Worm (Caenorhabditis elegans) whole organism, late embryonic: ENCODE data around the gene shc-2.

ENCODE experiments used
- C08G9.2 ChIP-seq: sonication (generic microtip); optimal IDR thresholded peaks from 2 replicates; lab custom pipeline; 2016; ENCODE audit warnings: mild to moderate bottlenecking, missing genetic modification characterization, moderate library complexity, missing compliant biosample characterization
- C38D4.7 ChIP-seq: fragments of 200-800 bp; sonication (Bioruptor generic); optimal IDR thresholded peaks from 2 replicates; lab custom pipeline; 2018; ENCODE audit warnings: mild to moderate bottlenecking, missing genetic modification characterization, moderate library complexity, missing compliant biosample characterization
- K02D7.2 ChIP-seq: sonication (generic microtip); optimal IDR thresholded peaks from 2 replicates; lab custom pipeline; 2017; ENCODE audit warnings: mild to moderate bottlenecking, missing genetic modification characterization, missing compliant biosample characterization
- Y22D7AL.16 ChIP-seq: sonication (generic microtip); optimal IDR thresholded peaks from 2 replicates; lab custom pipeline; 2016; ENCODE audit warnings: missing genetic modification characterization, missing compliant biosample characterization
- ama-1 ChIP-seq: fragments of 150-350 bp; optimal IDR thresholded peaks from 2 replicates; lab custom pipeline; 2014
- ceh-14 ChIP-seq: sonication (generic microtip); optimal IDR thresholded peaks from 2 replicates; lab custom pipeline; 2016; ENCODE audit warnings: missing genotype, missing genetic modification characterization, missing compliant biosample characterization
- ceh-18 ChIP-seq: sonication (generic microtip); optimal IDR thresholded peaks from 2 replicates; lab custom pipeline; 2016; ENCODE audit warnings: missing genetic modification characterization, missing compliant biosample characterization
- ceh-19 ChIP-seq: fragments of 200-800 bp; sonication (Bioruptor generic); optimal IDR thresholded peaks from 2 replicates; lab custom pipeline; 2018; ENCODE audit warnings: mild to moderate bottlenecking, missing genetic modification characterization, missing compliant biosample characterization
- ceh-22 ChIP-seq: sonication (generic microtip); optimal IDR thresholded peaks from 2 replicates; lab custom pipeline; 2017; ENCODE audit warnings: missing biosample characterization, missing genetic modification characterization
- ceh-24 ChIP-seq: sonication (generic microtip); optimal IDR thresholded peaks from 2 replicates; lab custom pipeline; 2016; ENCODE audit warnings: mild to moderate bottlenecking, missing genetic modification characterization, missing compliant biosample characterization
- ceh-30 ChIP-seq: fragments of 150-350 bp; optimal IDR thresholded peaks from 2 replicates; lab custom pipeline; 2014; ENCODE audit warnings: missing biosample characterization, missing genetic modification characterization
- ceh-45 ChIP-seq: fragments of 200-800 bp; sonication (Bioruptor generic); IDR thresholded peaks from 2 replicates; pipeline ENCODE4 v1.3.6; 2022; ENCODE audit warnings: missing genetic modification reagents, missing genetic modification characterization, missing compliant biosample characterization
- ceh-6 ChIP-seq: fragments of 200-800 bp; sonication (Bioruptor generic); optimal IDR thresholded peaks from 2 replicates; lab custom pipeline; 2018; ENCODE audit warnings: mild to moderate bottlenecking, missing genetic modification characterization, missing compliant biosample characterization
- ceh-9 ChIP-seq: sonication (generic microtip); optimal IDR thresholded peaks from 2 replicates; lab custom pipeline; 2016; ENCODE audit warnings: mild to moderate bottlenecking, missing genetic modification characterization, inconsistent platforms, missing compliant biosample characterization
- che-1 ChIP-seq: sonication (generic microtip); optimal IDR thresholded peaks from 2 replicates; lab custom pipeline; 2016; ENCODE audit warnings: mild to moderate bottlenecking, missing genetic modification characterization, missing compliant biosample characterization
- dve-1 ChIP-seq: sonication (generic microtip); optimal IDR thresholded peaks from 2 replicates; lab custom pipeline; 2017; ENCODE audit warnings: antibody characterized with exemption, mild to moderate bottlenecking, missing genetic modification characterization, missing compliant biosample characterization
- elt-2 ChIP-seq: sonication (generic microtip); optimal IDR thresholded peaks from 2 replicates; lab custom pipeline; 2016; ENCODE audit warnings: missing genetic modification reagents, missing genetic modification characterization, missing compliant biosample characterization
- eyg-1 ChIP-seq: sonication (generic microtip); optimal IDR thresholded peaks from 2 replicates; lab custom pipeline; 2016; ENCODE audit warnings: missing genotype, missing genetic modification characterization, missing compliant biosample characterization
- fax-1 ChIP-seq: sonication (generic microtip); optimal IDR thresholded peaks from 2 replicates; lab custom pipeline; 2016; ENCODE audit warnings: missing genotype, missing genetic modification characterization, missing compliant biosample characterization
- fkh-10 ChIP-seq: fragments of 150-350 bp; optimal IDR thresholded peaks from 2 replicates; lab custom pipeline; 2014; ENCODE audit warnings: missing biosample characterization, missing genetic modification reagents, missing genetic modification characterization
- fkh-6 ChIP-seq: sonication (generic microtip); optimal IDR thresholded peaks from 2 replicates; lab custom pipeline; 2016; ENCODE audit warnings: missing genetic modification characterization, missing compliant biosample characterization
- gmeb-2 ChIP-seq: sonication (generic microtip); optimal IDR thresholded peaks from 2 replicates; lab custom pipeline; 2016; ENCODE audit warnings: missing genetic modification characterization, inconsistent platforms, missing compliant biosample characterization
- hlh-13 ChIP-seq: fragments of 200-800 bp; sonication (Bioruptor generic); optimal IDR thresholded peaks from 2 replicates; lab custom pipeline; 2018; ENCODE audit warnings: mild to moderate bottlenecking, missing genetic modification characterization, missing compliant biosample characterization
- hlh-15 ChIP-seq: sonication (generic microtip); optimal IDR thresholded peaks from 2 replicates; lab custom pipeline; 2016; ENCODE audit warnings: missing genetic modification characterization, missing compliant biosample characterization
- hlh-30 ChIP-seq: sonication (generic microtip); optimal IDR thresholded peaks from 2 replicates; lab custom pipeline; 2017; ENCODE audit warnings: antibody characterized with exemption, missing genetic modification characterization, missing compliant biosample characterization; ENCODE audit not compliant: insufficient read depth
- lim-6 ChIP-seq: sonication (generic microtip); optimal IDR thresholded peaks from 2 replicates; lab custom pipeline; 2016; ENCODE audit warnings: missing genetic modification characterization, missing compliant biosample characterization
- mec-3 ChIP-seq: sonication (generic microtip); optimal IDR thresholded peaks from 2 replicates; lab custom pipeline; 2016; ENCODE audit warnings: borderline replicate concordance, missing genetic modification characterization, missing compliant biosample characterization
- nfya-1 ChIP-seq: sonication (generic microtip); optimal IDR thresholded peaks from 2 replicates; lab custom pipeline; 2017; ENCODE audit warnings: missing genetic modification characterization, mild to moderate bottlenecking, missing compliant biosample characterization, antibody characterized with exemption, moderate library complexity
- nhr-11 ChIP-seq: fragments of 150-350 bp; optimal IDR thresholded peaks from 2 replicates; lab custom pipeline; 2014; ENCODE audit warnings: missing biosample characterization, missing genetic modification characterization
- nhr-232 ChIP-seq: sonication (generic microtip); optimal IDR thresholded peaks from 2 replicates; lab custom pipeline; 2016; ENCODE audit warnings: missing genetic modification characterization, missing compliant biosample characterization
- npax-4 ChIP-seq: sonication (generic microtip); optimal IDR thresholded peaks from 2 replicates; lab custom pipeline; 2016; ENCODE audit warnings: missing genetic modification characterization, missing compliant biosample characterization
- odd-2 ChIP-seq: sonication (generic microtip); optimal IDR thresholded peaks from 2 replicates; lab custom pipeline; 2017; ENCODE audit warnings: antibody characterized with exemption, mild to moderate bottlenecking, missing genetic modification characterization, missing compliant biosample characterization
- pros-1 ChIP-seq: fragments of 150-350 bp; optimal IDR thresholded peaks from 2 replicates; lab custom pipeline; 2014; ENCODE audit warnings: missing biosample characterization, missing genetic modification reagents, missing genetic modification characterization
- ref-2 ChIP-seq: sonication (generic microtip); optimal IDR thresholded peaks from 2 replicates; lab custom pipeline; 2016; ENCODE audit warnings: missing genetic modification characterization, missing compliant biosample characterization
- rnt-1 ChIP-seq: sonication (generic microtip); optimal IDR thresholded peaks from 2 replicates; lab custom pipeline; 2016; ENCODE audit warnings: missing genetic modification characterization, missing compliant biosample characterization
- sdc-2 ChIP-seq: sonication (generic microtip); optimal IDR thresholded peaks from 2 replicates; lab custom pipeline; 2016; ENCODE audit warnings: missing genotype, missing genetic modification characterization, missing compliant biosample characterization
- sox-2 ChIP-seq: fragments of 200-800 bp; sonication (Bioruptor generic); IDR thresholded peaks from 2 replicates; pipeline ENCODE4 v1.3.6; 2022; ENCODE audit warnings: missing genetic modification reagents, missing genetic modification characterization, missing compliant biosample characterization
- tbx-7 ChIP-seq: sonication (generic microtip); optimal IDR thresholded peaks from 2 replicates; lab custom pipeline; 2016; ENCODE audit warnings: missing genotype, missing genetic modification characterization, missing compliant biosample characterization
- unc-42 ChIP-seq: sonication (generic microtip); optimal IDR thresholded peaks from 2 replicates; lab custom pipeline; 2016; ENCODE audit warnings: missing genotype, missing genetic modification characterization, missing compliant biosample characterization
- zip-5 ChIP-seq: sonication (generic microtip); optimal IDR thresholded peaks from 2 replicates; lab custom pipeline; 2016; ENCODE audit warnings: missing genetic modification characterization, missing compliant biosample characterization
- ztf-16 ChIP-seq: sonication (generic microtip); optimal IDR thresholded peaks from 2 replicates; lab custom pipeline; 2017; ENCODE audit warnings: missing genetic modification characterization, missing compliant biosample characterization

The shc-2 gene

DNA sequence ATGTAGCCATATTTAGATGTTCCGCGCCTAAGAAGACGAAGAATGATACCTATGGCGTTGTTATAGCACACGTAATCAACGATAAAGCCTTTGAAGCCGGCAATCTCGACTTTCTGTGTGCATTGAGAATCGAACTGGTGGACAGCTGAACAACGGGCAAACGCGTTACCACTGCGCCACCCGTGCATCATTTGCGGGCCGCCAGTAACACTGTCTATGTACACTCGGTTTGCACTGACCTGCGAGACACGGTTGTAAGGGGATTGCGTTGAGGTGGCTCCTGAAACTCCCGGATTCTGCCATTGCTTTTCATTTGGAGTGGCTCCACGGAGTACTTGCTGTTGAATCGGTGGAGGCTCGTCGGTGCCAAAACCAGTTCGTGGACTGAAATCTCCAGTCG lies 26.6 kb upstream of the shc-2 start (continued):
- peak; percentile 6 for TF ChIP-seq hlh-30
- TF ChIP-seq ztf-16 (tag; lab: Kevin White, UChicago), result peak; percentile 68
- TF ChIP-seq ceh-9 (tag; lab: Kevin White, UChicago), result no peak
- no peak for TF ChIP-seq ceh-45
- TF ChIP-seq ref-2 (tag; lab: Kevin White, UChicago), result peak; percentile 73
- TF ChIP-seq K02D7.2, result peak; percentile 23
- peak; percentile 80 for TF ChIP-seq ceh-6 (GFP tag; lab: Kevin White, UChicago)
- TF ChIP-seq nhr-11 (tag; lab: Kevin White, UChicago), result no peak
- no peak for TF ChIP-seq unc-42
- peak; percentile 67 for TF ChIP-seq Y22D7AL.16
- peak; percentile 72 for TF ChIP-seq ceh-19 (GFP tag; lab: Kevin White, UChicago)
- TF ChIP-seq ceh-22, result peak; percentile 36
- TF ChIP-seq ceh-30 (tag; lab: Kevin White, UChicago), result no peak
- peak; percentile 56 for TF ChIP-seq nhr-232 (tag; lab: Kevin White, UChicago)
- TF ChIP-seq ama-1 (lab: Kevin White, UChicago), result peak; percentile 23
- no peak for TF ChIP-seq npax-4 (tag; lab: Kevin White, UChicago)
- peak; percentile 63 for TF ChIP-seq sox-2
- no peak for TF ChIP-seq eyg-1
- TF ChIP-seq mec-3 (tag; lab: Kevin White, UChicago), result peak; percentile 59
- TF ChIP-seq hlh-15 (tag; lab: Kevin White, UChicago), result no peak
- no peak for TF ChIP-seq odd-2 (tag; lab: Kevin White, UChicago)
- peak; percentile 24 for TF ChIP-seq hlh-13 (GFP tag; lab: Kevin White, UChicago)

DNA sequence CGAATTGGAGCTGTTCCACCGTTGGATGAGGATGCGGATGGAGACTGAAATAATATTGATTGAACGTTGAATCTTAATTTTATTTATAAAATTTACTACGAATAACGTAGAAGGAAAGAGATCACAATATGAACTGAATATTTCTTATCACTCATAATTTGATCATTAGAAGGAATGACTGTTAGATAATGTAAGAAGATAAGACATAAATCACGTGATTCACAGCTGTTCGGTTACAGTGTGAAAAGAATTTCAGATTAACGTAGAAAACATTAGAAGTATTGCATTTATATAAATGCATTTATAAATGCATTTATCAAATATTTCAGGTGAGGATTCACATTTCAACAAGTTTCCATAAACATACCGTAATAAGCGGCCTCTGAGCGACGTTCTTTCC lies 26.1 kb upstream of the shc-2 start:
- peak; percentile 70 for TF ChIP-seq elt-2 (tag; lab: Kevin White, UChicago)
- TF ChIP-seq zip-5 (tag; lab: Kevin White, UChicago), result no peak
- no peak for TF ChIP-seq ceh-9 (tag; lab: Kevin White, UChicago)
- no peak for TF ChIP-seq C08G9.2 (tag; lab: Kevin White, UChicago)
- peak; percentile 16 for TF ChIP-seq hlh-30
- TF ChIP-seq npax-4 (tag; lab: Kevin White, UChicago), result no peak

DNA sequence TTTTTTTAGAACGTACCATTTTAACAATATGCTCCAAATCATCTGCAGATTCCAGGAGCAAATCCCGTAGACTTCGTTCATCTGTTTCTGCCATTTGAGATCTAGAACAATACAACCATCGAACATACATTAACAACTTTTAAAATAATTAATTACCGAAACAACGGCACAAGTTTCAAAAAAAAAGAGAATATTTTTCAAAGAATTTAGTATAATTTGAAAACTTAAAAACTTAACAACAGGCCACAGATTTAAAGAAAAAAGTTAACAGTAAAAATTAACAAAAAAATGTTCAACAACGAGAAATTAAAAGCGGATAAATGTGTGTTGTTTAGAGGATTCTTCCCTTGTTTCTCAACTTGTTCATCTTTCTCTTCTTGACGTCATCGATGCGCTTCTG lies 25.1 kb upstream of the shc-2 start, which contains the start of gene mdt-4:
mdt-4 (minus strand) TSS at position 101 of the 400 bp plus-strand sequence.
- TF ChIP-seq fax-1 (no peak), dve-1 (no peak), fkh-6 (tag; lab: Kevin White, UChicago) (no peak), ceh-30 (tag; lab: Kevin White, UChicago) (no peak), odd-2 (tag; lab: Kevin White, UChicago) (no peak), rnt-1 (tag; lab: Kevin White, UChicago) (no peak), ama-1 (lab: Kevin White, UChicago) (no peak), hlh-30 (no peak), pros-1 (tag; lab: Kevin White, UChicago) (no peak), ceh-45 (no peak), fkh-10 (GFP tag; lab: Kevin White, UChicago) (no peak), ceh-14 (tag; lab: Kevin White, UChicago) (no peak)

DNA sequence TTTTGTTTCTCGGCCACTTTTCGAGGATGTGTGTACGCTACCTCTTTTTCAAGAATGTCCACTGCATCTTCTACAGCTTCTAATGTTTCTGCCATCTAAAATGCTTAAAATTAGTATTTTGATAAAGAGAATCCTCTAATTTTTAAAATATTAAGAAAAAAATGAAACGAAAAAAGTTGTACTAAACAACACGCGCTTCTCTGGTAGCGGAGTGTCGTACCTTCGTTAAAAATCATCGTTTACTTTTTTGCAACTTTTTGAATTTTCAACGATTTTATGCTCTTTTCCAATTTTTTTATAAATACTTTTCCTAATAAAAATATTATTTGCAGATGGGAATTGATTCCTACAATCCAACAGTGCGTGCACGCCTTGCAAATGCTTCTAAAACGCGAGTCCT lies 23.3 kb upstream of the shc-2 start, which contains the start of the genes gldi-11 and ZK546.2:
gldi-11 (minus strand) TSS at position 95 of the 400 bp plus-strand sequence.
ZK546.2 (plus strand) TSS at position 333 of the 400 bp plus-strand sequence.
- TF ChIP-seq gmeb-2 (no peak), ceh-24 (tag; lab: Kevin White, UChicago) (no peak), rnt-1 (tag; lab: Kevin White, UChicago) (no peak), C38D4.7 (GFP tag; lab: Kevin White, UChicago) (no peak), fax-1 (no peak), ceh-18 (no peak), dve-1 (no peak), tbx-7 (tag; lab: Kevin White, UChicago) (no peak), sdc-2 (tag; lab: Kevin White, UChicago) (no peak), che-1 (no peak), Y22D7AL.16 (no peak), nfya-1 (tag; lab: Kevin White, UChicago) (no peak), lim-6 (tag; lab: Kevin White, UChicago) (no peak)
- TF ChIP-seq, all 69 proteins: peak for 0
